Fruit fly (Drosophila melanogaster): ENCODE results near the gene SNF4Agamma.

SNF4Agamma gene

DNA sequence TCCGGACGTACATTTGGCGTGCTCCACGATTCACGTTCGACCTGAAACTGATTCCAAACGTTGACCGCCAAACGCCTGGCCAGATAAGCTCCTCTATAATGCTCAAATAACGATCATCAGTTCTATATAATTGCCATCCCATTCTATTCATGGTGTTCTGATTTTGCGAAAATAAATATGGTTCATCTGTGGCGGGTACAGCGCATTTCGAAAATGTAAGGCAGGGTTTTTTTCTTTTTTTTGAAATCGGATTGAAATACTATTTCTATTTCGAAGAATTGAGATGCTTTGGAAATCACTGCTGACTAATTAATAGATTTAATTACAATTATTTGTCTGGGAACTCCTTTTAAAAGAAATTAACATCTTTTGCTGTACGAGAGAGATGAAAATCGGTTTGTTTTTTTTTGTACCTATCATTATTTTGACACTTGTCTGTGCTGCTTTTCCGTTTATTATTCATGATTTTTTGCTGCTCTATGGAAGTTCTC lies 20.5 kb downstream of the SNF4Agamma start, which contains the start of gene cDIP:
Gene cDIP, minus strand, starts transcription at position 51 of the 491 bp plus-strand sequence.
- TF ChIP-seq jim (GFP tag; optimal IDR thresholded peaks at IDR 0.05) (no peak), Rel (GFP tag; optimal IDR thresholded peaks at IDR 0.05) (no peak), Rel (tag; optimal IDR thresholded peaks at IDR 0.05) (no peak), Myc (optimal IDR thresholded peaks at IDR 0.05) (no peak), CG9705 (GFP tag; optimal IDR thresholded peaks at IDR 0.05) (no peak), tai (GFP tag; optimal IDR thresholded peaks at IDR 0.05) (no peak), sv (GFP tag; optimal IDR thresholded peaks at IDR 0.05) (no peak), woc (GFP tag; optimal IDR thresholded peaks at IDR 0.05) (no peak), lola (GFP tag; optimal IDR thresholded peaks at IDR 0.05) (no peak), Hr83 (GFP tag; optimal IDR thresholded peaks at IDR 0.05; ENCODE audit: poor library complexity, severe bottlenecking) (no peak), Jra (GFP tag; optimal IDR thresholded peaks at IDR 0.05) (no peak), Abd-B (GFP tag; optimal IDR thresholded peaks at IDR 0.05) (no peak), dmrt93B (GFP tag; optimal IDR thresholded peaks at IDR 0.05) (no peak), h (GFP tag; optimal IDR thresholded peaks at IDR 0.05) (no peak), Dfd (GFP tag; optimal IDR thresholded peaks at IDR 0.05) (no peak), brk (GFP tag; optimal IDR thresholded peaks at IDR 0.05) (no peak), dsf (GFP tag; optimal IDR thresholded peaks at IDR 0.05; ENCODE audit: borderline replicate concordance) (no peak), rgr (GFP tag; optimal IDR thresholded peaks at IDR 0.05) (no peak), usp (GFP tag; optimal IDR thresholded peaks at IDR 0.05) (no peak)

DNA sequence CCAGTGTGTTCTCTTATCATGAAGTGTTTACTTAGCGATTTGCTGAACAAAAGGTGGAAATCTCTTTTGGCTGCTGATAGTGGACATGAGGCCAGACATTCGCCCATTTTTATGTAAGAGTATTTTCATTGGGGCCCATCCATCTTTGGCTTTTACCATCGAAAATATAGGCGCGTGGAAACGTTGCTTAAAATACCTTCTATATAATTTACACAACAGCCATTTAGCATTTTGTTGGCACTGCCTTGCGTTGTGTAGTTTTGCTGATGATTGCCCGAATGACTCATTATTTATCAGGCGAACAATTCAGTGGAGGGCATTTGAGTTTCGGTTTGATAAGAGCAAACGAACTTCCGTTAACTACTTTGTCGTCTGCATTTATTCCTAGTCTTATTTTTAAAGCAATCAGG lies 21.1 kb downstream of the SNF4Agamma start:
- TF ChIP-seq dsf (GFP tag; optimal IDR thresholded peaks at IDR 0.05; ENCODE audit: borderline replicate concordance) (no peak), fru (GFP tag; optimal IDR thresholded peaks at IDR 0.05) (peak; percentile 2), psq (GFP tag; optimal IDR thresholded peaks at IDR 0.05) (no peak), Myc (optimal IDR thresholded peaks at IDR 0.05) (no peak), Sp1 (GFP tag; optimal IDR thresholded peaks at IDR 0.05) (no peak), foxo (GFP tag; optimal IDR thresholded peaks at IDR 0.05) (peak in 1 of 2 experiments; percentile 19)

DNA sequence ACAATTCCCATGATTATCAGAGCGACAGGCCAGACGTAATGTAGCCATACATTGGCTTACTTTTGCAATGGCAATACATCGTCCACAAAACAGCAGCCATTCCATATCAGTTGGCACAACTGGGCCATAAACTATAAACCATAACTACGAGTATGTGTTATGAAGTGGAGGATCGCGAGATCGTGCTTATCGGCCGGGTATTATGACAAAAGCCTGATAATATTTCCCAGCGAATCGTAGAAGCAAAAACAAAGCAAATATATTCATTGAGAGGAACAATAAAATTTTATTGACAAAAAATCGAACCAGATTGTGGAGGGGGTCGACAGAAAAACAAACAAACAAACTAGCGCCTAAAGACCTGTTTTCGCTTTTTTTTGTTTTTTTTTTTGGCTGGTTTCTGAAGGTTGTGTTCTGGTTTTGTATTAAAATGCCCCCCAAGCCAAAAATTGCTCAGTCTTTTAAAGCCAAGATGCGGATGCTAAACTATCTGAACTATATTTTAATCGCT lies 22.8 kb downstream of the SNF4Agamma start, which contains the start of gene CG5810:
Gene CG5810, plus strand, starts transcription at position 461 of the 511 bp plus-strand sequence.
- TF ChIP-seq woc (GFP tag; optimal IDR thresholded peaks at IDR 0.05) (no peak), Rel (GFP tag; optimal IDR thresholded peaks at IDR 0.05) (no peak), Rel (tag; optimal IDR thresholded peaks at IDR 0.05) (peak; percentile 60), rgr (GFP tag; optimal IDR thresholded peaks at IDR 0.05) (peak; percentile 2), lola (GFP tag; optimal IDR thresholded peaks at IDR 0.05) (no peak), sv (GFP tag; optimal IDR thresholded peaks at IDR 0.05) (no peak)

DNA sequence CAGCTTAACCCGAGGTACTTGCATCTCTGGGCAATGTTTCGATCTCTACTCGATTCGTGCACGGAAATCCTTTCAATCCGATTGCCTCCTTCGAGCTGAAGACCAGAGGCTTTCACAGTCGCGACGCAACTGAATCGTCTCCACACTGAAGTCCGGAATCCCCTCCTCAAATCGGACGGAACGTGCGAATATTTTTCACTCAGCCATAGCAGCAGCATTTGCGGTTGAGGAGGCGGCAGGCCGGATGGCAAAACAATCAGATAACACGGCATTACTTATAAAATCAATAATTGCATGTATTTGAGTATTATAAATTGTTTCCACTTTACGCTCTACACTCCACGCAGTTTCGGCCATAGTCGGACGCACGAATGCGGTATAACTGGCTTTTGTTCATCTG lies 27.6 kb downstream of the SNF4Agamma start, which contains the start of gene Snmp1:
Gene Snmp1, minus strand, starts transcription at position 101 of the 400 bp plus-strand sequence.
- no peak for TF ChIP-seq Jra (GFP tag; optimal IDR thresholded peaks at IDR 0.05)
- TF ChIP-seq Sp1 (GFP tag; optimal IDR thresholded peaks at IDR 0.05) = no peak
- no peak for TF ChIP-seq Myc (optimal IDR thresholded peaks at IDR 0.05)
- no peak for TF ChIP-seq lola (GFP tag; optimal IDR thresholded peaks at IDR 0.05)
- no peak for TF ChIP-seq Dif (GFP tag; optimal IDR thresholded peaks at IDR 0.05; ENCODE audit: partially characterized antibody)
- no peak for TF ChIP-seq Rel (GFP tag; optimal IDR thresholded peaks at IDR 0.05)
- no peak for TF ChIP-seq Rel (tag; optimal IDR thresholded peaks at IDR 0.05)
- no peak for TF ChIP-seq dl (GFP tag; optimal IDR thresholded peaks at IDR 0.05; ENCODE audit: insufficient read depth in 1 of 2, partially characterized antibody in 2 of 2)
- TF ChIP-seq Hnf4 (GFP tag; optimal IDR thresholded peaks at IDR 0.05) = no peak
- TF ChIP-seq HLH106 (tag; optimal IDR thresholded peaks at IDR 0.05) = no peak
- no peak for TF ChIP-seq h (GFP tag; optimal IDR thresholded peaks at IDR 0.05)
- TF ChIP-seq woc (GFP tag; optimal IDR thresholded peaks at IDR 0.05) = no peak
- no peak for TF ChIP-seq Hr83 (GFP tag; optimal IDR thresholded peaks at IDR 0.05; ENCODE audit: poor library complexity, severe bottlenecking)
- TF ChIP-seq sage (GFP tag; optimal IDR thresholded peaks at IDR 0.05) = no peak
- no peak for TF ChIP-seq Dfd (GFP tag; optimal IDR thresholded peaks at IDR 0.05)
- TF ChIP-seq Vsx2 (GFP tag; optimal IDR thresholded peaks at IDR 0.05; ENCODE audit: partially characterized antibody) = no peak
- no peak for TF ChIP-seq dsf (GFP tag; optimal IDR thresholded peaks at IDR 0.05; ENCODE audit: borderline replicate concordance)

DNA sequence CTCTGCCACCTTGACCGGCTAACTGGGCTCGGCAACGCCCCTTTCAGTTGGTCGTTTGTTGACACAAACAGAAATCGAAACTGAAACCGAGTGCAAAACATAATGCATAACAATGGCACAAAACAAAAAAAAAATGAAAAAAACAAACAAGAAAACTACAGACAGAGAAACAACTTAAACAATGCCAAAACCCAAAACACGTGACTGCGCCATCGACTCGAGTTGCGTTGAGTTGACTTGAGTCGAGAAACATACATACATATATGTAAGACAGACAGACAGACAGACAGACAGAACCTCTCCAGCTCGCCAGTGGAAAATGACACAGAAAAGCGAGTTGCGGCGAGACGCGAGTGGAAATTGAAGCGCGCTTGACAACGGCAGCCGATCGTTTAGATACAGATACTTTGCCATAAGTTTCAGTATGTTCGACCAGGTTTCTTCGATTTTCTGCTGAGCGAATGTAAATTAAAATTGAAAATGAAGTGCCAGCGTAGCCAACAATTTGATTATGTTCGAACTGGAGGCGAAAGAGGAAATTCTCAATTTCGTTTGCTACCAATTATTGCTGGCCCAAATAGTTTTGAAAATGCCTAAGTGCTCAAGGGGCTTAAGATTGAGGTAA lies 29.1 kb downstream of the SNF4Agamma start:
- TF ChIP-seq Hnf4 (GFP tag; optimal IDR thresholded peaks at IDR 0.05) (no peak), ey (GFP tag; optimal IDR thresholded peaks at IDR 0.05) (no peak), rgr (GFP tag; optimal IDR thresholded peaks at IDR 0.05) (no peak)
